Fruit fly (Drosophila melanogaster) whole organism, embryonic: Measurements from ENCODE around the gene CG11249.

ENCODE experiments used
- Asciz ChIP-seq: fragments of 200-800 bp; sonication (Bioruptor generic); optimal IDR thresholded peaks from 2 replicates; lab custom pipeline; 2017; ENCODE audit warnings: missing biosample characterization, mild to moderate bottlenecking, missing genetic modification characterization, missing genetic modification reagents
- CG10274 ChIP-seq: fragments of 200-800 bp; sonication (Bioruptor generic); optimal IDR thresholded peaks from 3 replicates; lab custom pipeline; 2017; ENCODE audit warnings: missing biosample characterization, mild to moderate bottlenecking, missing genetic modification characterization
- CG10979 ChIP-seq: fragments of 200-800 bp; sonication (Bioruptor generic); optimal IDR thresholded peaks from 2 replicates; lab custom pipeline; 2018; ENCODE audit warnings: missing biosample characterization, mild to moderate bottlenecking, missing genetic modification characterization, moderate library complexity
- CG11398 ChIP-seq: fragments of 200-800 bp; sonication (Bioruptor generic); optimal IDR thresholded peaks from 2 replicates; lab custom pipeline; 2016; ENCODE audit warnings: missing biosample characterization, missing genetic modification characterization
- CG11504 ChIP-seq: fragments of 200-800 bp; sonication (Bioruptor generic); optimal IDR thresholded peaks from 3 replicates; lab custom pipeline; 2019; ENCODE audit warnings: missing biosample characterization, mild to moderate bottlenecking, missing genetic modification characterization, moderate library complexity
- CG12071 ChIP-seq: fragments of 200-800 bp; sonication (Bioruptor generic); optimal IDR thresholded peaks from 3 replicates; lab custom pipeline; 2018; ENCODE audit warnings: missing biosample characterization, mild to moderate bottlenecking, missing genetic modification characterization
- CG12155 ChIP-seq: fragments of 200-800 bp; sonication (Bioruptor generic); optimal IDR thresholded peaks from 3 replicates; lab custom pipeline; 2016; ENCODE audit warnings: missing biosample characterization, missing genetic modification characterization
- CG16815 ChIP-seq: fragments of 200-800 bp; sonication (Bioruptor generic); optimal IDR thresholded peaks from 3 replicates; lab custom pipeline; 2017; ENCODE audit warnings: missing biosample characterization, mild to moderate bottlenecking, missing genetic modification characterization
- CG17802 ChIP-seq: fragments of 200-800 bp; sonication (Bioruptor generic); optimal IDR thresholded peaks from 2 replicates; lab custom pipeline; 2018; ENCODE audit warnings: missing biosample characterization, mild to moderate bottlenecking, missing genetic modification characterization, moderate library complexity
- CG18619 ChIP-seq: fragments of 200-800 bp; sonication (Bioruptor generic); optimal IDR thresholded peaks from 3 replicates; lab custom pipeline; 2017; ENCODE audit warnings: missing biosample characterization, mild to moderate bottlenecking, missing genetic modification characterization
- CG18764 ChIP-seq: fragments of 200-800 bp; sonication (Bioruptor generic); optimal IDR thresholded peaks from 3 replicates; lab custom pipeline; 2016; ENCODE audit warnings: missing biosample characterization, missing genetic modification characterization
- CG34224 ChIP-seq: fragments of 200-800 bp; sonication (Bioruptor generic); IDR thresholded peaks from 3 replicates; pipeline ENCODE4 v1.3.6; 2022; ENCODE audit warnings: missing biosample characterization, missing genetic modification characterization; ENCODE audit not compliant: partially characterized antibody
- CG4854 ChIP-seq: fragments of 200-800 bp; sonication (Bioruptor generic); optimal IDR thresholded peaks from 2 replicates; lab custom pipeline; 2016; ENCODE audit warnings: missing biosample characterization, missing genetic modification characterization, inconsistent platforms
- CG6175 ChIP-seq: fragments of 200-800 bp; sonication (Bioruptor generic); IDR thresholded peaks from 3 replicates; pipeline ENCODE4 v1.3.6; 2022; ENCODE audit warnings: missing biosample characterization, missing genetic modification characterization
- CG6254 ChIP-seq: fragments of 200-800 bp; sonication (Bioruptor generic); optimal IDR thresholded peaks from 3 replicates; lab custom pipeline; 2017; ENCODE audit warnings: mild to moderate bottlenecking, missing biosample characterization, missing genetic modification reagents, missing genetic modification characterization
- CG6854 ChIP-seq: fragments of 200-800 bp; sonication (Bioruptor generic); optimal IDR thresholded peaks from 3 replicates; lab custom pipeline; 2017; ENCODE audit warnings: missing biosample characterization, mild to moderate bottlenecking, missing genetic modification characterization
- CG7786 ChIP-seq: fragments of 200-800 bp; sonication (Bioruptor generic); optimal IDR thresholded peaks from 2 replicates; lab custom pipeline; 2016; ENCODE audit warnings: missing biosample characterization, missing genetic modification characterization
- CG8478 ChIP-seq: fragments of >200 bp; optimal IDR thresholded peaks from 2 replicates; lab custom pipeline; 2018
- CG8765 ChIP-seq: fragments of 200-800 bp; sonication (Bioruptor generic); IDR thresholded peaks from 2 replicates; pipeline ENCODE4 v1.3.6; 2022; ENCODE audit warnings: missing biosample characterization, missing genetic modification characterization
- Chrac-16 ChIP-seq: fragments of 200-800 bp; sonication (Bioruptor generic); optimal IDR thresholded peaks from 3 replicates; lab custom pipeline; 2016; ENCODE audit warnings: missing biosample characterization, missing genetic modification characterization
- CkIIα-i1 ChIP-seq: fragments of 200-800 bp; sonication (Bioruptor generic); IDR thresholded peaks from 2 replicates; pipeline ENCODE4 v1.3.6; 2022; ENCODE audit warnings: missing biosample characterization, missing genetic modification characterization
- Dbx ChIP-seq: fragments of 200-800 bp; sonication (Bioruptor generic); IDR thresholded peaks from 3 replicates; pipeline ENCODE4 v1.3.6; 2022; ENCODE audit warnings: missing biosample characterization, missing genetic modification characterization
- Fer3 ChIP-seq: fragments of 200-800 bp; sonication (Bioruptor generic); optimal IDR thresholded peaks from 2 replicates; lab custom pipeline; 2018; ENCODE audit warnings: missing biosample characterization, mild to moderate bottlenecking, missing genetic modification characterization, moderate library complexity
- H2.0 ChIP-seq: fragments of 200-800 bp; sonication (Bioruptor generic); IDR thresholded peaks from 2 replicates; pipeline ENCODE4 v1.3.6; 2022; ENCODE audit warnings: missing biosample characterization, missing genetic modification characterization
- Hr51 ChIP-seq, 2 experiments: fragments of 200-800 bp; sonication (Bioruptor generic); optimal IDR thresholded peaks; 2 replicates in 1 of 2; 3 replicates in 1 of 2; lab custom pipeline; 2016 to 2018; ENCODE audit warnings: missing biosample characterization in 2 of 2, missing genetic modification characterization in 2 of 2, mild to moderate bottlenecking in 1 of 2, moderate library complexity in 1 of 2
- Hsf ChIP-seq: fragments of 200-800 bp; sonication (Bioruptor generic); optimal IDR thresholded peaks from 3 replicates; lab custom pipeline; 2016; ENCODE audit warnings: missing biosample characterization, missing genetic modification characterization
- Lim3 ChIP-seq: fragments of 200-800 bp; sonication (Bioruptor generic); IDR thresholded peaks from 2 replicates; pipeline ENCODE4 v1.3.6; 2022; ENCODE audit warnings: missing biosample characterization, missing genetic modification characterization
- MESR4 ChIP-seq: fragments of 200-800 bp; sonication (Bioruptor generic); optimal IDR thresholded peaks from 2 replicates; lab custom pipeline; 2018; ENCODE audit warnings: missing biosample characterization, mild to moderate bottlenecking, missing genetic modification characterization, moderate library complexity
- NK7.1 ChIP-seq: fragments of 200-800 bp; sonication (Bioruptor generic); optimal IDR thresholded peaks from 3 replicates; lab custom pipeline; 2016; ENCODE audit warnings: missing biosample characterization, missing genetic modification characterization
- Nf-YB ChIP-seq: fragments of 200-800 bp; sonication (Bioruptor generic); optimal IDR thresholded peaks from 3 replicates; lab custom pipeline; 2019; ENCODE audit warnings: missing biosample characterization, mild to moderate bottlenecking, missing genetic modification characterization, moderate library complexity
- Sox100B ChIP-seq: fragments of 200-800 bp; sonication (Bioruptor generic); optimal IDR thresholded peaks from 3 replicates; lab custom pipeline; 2018; ENCODE audit warnings: missing biosample characterization, mild to moderate bottlenecking, missing genetic modification characterization
- ap ChIP-seq: fragments of 200-800 bp; sonication (Bioruptor generic); IDR thresholded peaks from 2 replicates; pipeline ENCODE4 v1.3.6; 2022; ENCODE audit warnings: missing biosample characterization, missing genetic modification characterization
- cas ChIP-seq: fragments of 200-800 bp; sonication (Bioruptor generic); IDR thresholded peaks from 2 replicates; pipeline ENCODE4 v1.3.6; 2022; ENCODE audit warnings: missing biosample characterization, missing genetic modification characterization
- corto ChIP-seq: fragments of 200-800 bp; sonication (Bioruptor generic); optimal IDR thresholded peaks from 2 replicates; lab custom pipeline; 2016; ENCODE audit warnings: missing biosample characterization, mild to moderate bottlenecking, missing genetic modification characterization, moderate library complexity
- dan ChIP-seq: fragments of 200-800 bp; sonication (Bioruptor generic); IDR thresholded peaks from 2 replicates; pipeline ENCODE4 v1.3.6; 2022; ENCODE audit warnings: missing biosample characterization, missing genetic modification characterization
- dimm ChIP-seq: fragments of 200-800 bp; sonication (Bioruptor generic); IDR thresholded peaks from 2 replicates; pipeline ENCODE4 v1.3.6; 2022; ENCODE audit warnings: missing biosample characterization, missing genetic modification characterization
- dmrt99B ChIP-seq: fragments of 200-800 bp; sonication (Bioruptor generic); optimal IDR thresholded peaks from 2 replicates; lab custom pipeline; 2018; ENCODE audit warnings: missing biosample characterization, mild to moderate bottlenecking, missing genetic modification characterization, moderate library complexity
- ewg ChIP-seq: fragments of 200-800 bp; sonication (Bioruptor generic); optimal IDR thresholded peaks from 3 replicates; lab custom pipeline; 2017; ENCODE audit warnings: mild to moderate bottlenecking, missing biosample characterization, missing genetic modification reagents, missing genetic modification characterization
- exex ChIP-seq: fragments of 200-800 bp; sonication (Bioruptor generic); optimal IDR thresholded peaks from 4 replicates; lab custom pipeline; 2018; ENCODE audit warnings: missing biosample characterization, mild to moderate bottlenecking, missing genetic modification characterization, moderate library complexity
- eyg ChIP-seq: fragments of 200-800 bp; sonication (Bioruptor generic); optimal IDR thresholded peaks from 3 replicates; lab custom pipeline; 2016; ENCODE audit warnings: missing biosample characterization, missing genetic modification characterization
- kay ChIP-seq: fragments of 200-800 bp; sonication (Bioruptor generic); optimal IDR thresholded peaks from 2 replicates; lab custom pipeline; 2016; ENCODE audit warnings: missing biosample characterization, missing genetic modification characterization
- odd ChIP-seq: fragments of 200-800 bp; sonication (Bioruptor generic); optimal IDR thresholded peaks from 2 replicates; lab custom pipeline; 2017; ENCODE audit warnings: missing biosample characterization, mild to moderate bottlenecking, missing genetic modification characterization
- onecut ChIP-seq: fragments of 200-800 bp; sonication (Bioruptor generic); IDR thresholded peaks from 2 replicates; pipeline ENCODE4 v1.3.6; 2022; ENCODE audit warnings: missing biosample characterization, missing genetic modification characterization
- pb ChIP-seq: fragments of 200-800 bp; sonication (Bioruptor generic); optimal IDR thresholded peaks from 3 replicates; lab custom pipeline; 2016; ENCODE audit warnings: missing biosample characterization, missing genetic modification characterization
- pita ChIP-seq: fragments of 200-800 bp; sonication (Bioruptor generic); optimal IDR thresholded peaks from 2 replicates; lab custom pipeline; 2017; ENCODE audit warnings: missing biosample characterization, mild to moderate bottlenecking, missing genetic modification characterization
- pnt ChIP-seq: fragments of 200-800 bp; sonication (Bioruptor generic); optimal IDR thresholded peaks from 3 replicates; lab custom pipeline; 2016; ENCODE audit warnings: missing biosample characterization, missing genetic modification characterization
- seq ChIP-seq: fragments of 200-800 bp; sonication (Bioruptor generic); IDR thresholded peaks from 2 replicates; pipeline ENCODE4 v1.3.6; 2022; ENCODE audit warnings: missing biosample characterization, missing genetic modification characterization
- sqz ChIP-seq: fragments of 200-800 bp; sonication (Bioruptor generic); optimal IDR thresholded peaks from 3 replicates; lab custom pipeline; 2018; ENCODE audit warnings: missing biosample characterization, mild to moderate bottlenecking, missing genetic modification characterization
- tna ChIP-seq: fragments of 200-800 bp; sonication (Bioruptor generic); IDR thresholded peaks from 2 replicates; pipeline ENCODE4 v1.3.6; 2022; ENCODE audit warnings: missing biosample characterization, missing genetic modification characterization; ENCODE audit not compliant: partially characterized antibody
- twi ChIP-seq: fragments of 200-800 bp; optimal IDR thresholded peaks from 2 replicates; lab custom pipeline; 2019; ENCODE audit warnings: missing biosample characterization, mild to moderate bottlenecking, missing genetic modification characterization, moderate library complexity
- wdn ChIP-seq: fragments of 200-800 bp; sonication (Bioruptor generic); IDR thresholded peaks from 2 replicates; pipeline ENCODE4 v1.3.6; 2022; ENCODE audit warnings: missing biosample characterization, missing genetic modification characterization

The CG11249 gene

DNA sequence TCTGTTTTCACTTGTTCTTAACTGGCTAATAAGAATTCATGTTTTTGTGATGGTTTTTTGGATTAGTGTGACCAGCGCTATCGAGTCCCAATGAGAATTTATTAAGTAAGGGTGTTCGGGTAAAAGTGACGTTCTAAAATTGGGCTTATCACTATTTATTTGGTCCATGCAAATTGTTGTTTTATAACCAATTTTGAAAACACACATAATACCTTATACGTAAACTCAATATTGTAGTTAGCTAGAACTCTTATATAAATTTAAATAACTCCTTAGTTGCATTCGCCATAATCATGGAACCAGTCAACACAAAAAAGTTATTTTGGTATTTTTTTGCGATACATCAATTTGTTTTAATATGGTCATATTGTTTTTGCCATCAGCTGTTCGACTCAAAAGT, 7.7 kb downstream of the CG11249 start, which contains the start of the genes Als2 and CG11248 (continued):
- no peak for TF ChIP-seq odd
- TF ChIP-seq CG18764 = peak; percentile 50
- no peak for TF ChIP-seq CG4854 (GFP tag; lab: Kevin White, UChicago)
- TF ChIP-seq CG10274 (GFP tag; lab: Kevin White, UChicago) = no peak
- no peak for TF ChIP-seq dan (GFP tag; lab: Robert Waterston, UW)
- TF ChIP-seq CG10979 (tag; lab: Kevin White, UChicago) = peak; percentile 69
- TF ChIP-seq Nf-YB (GFP tag; lab: Kevin White, UChicago) = peak; percentile 29
- TF ChIP-seq exex (tag; lab: Kevin White, UChicago) = no peak
- TF ChIP-seq Fer3 (tag; lab: Kevin White, UChicago) = no peak
- TF ChIP-seq CG8478 (lab: Kevin White, UChicago) = no peak
- peak; percentile 49 for TF ChIP-seq kay (GFP tag; lab: Kevin White, UChicago)
- no peak for TF ChIP-seq onecut (GFP tag; lab: Robert Waterston, UW)
- TF ChIP-seq pb (GFP tag; lab: Kevin White, UChicago) = no peak
- TF ChIP-seq Asciz (GFP tag; lab: Kevin White, UChicago) = no peak
- peak; percentile 70 for TF ChIP-seq Dbx
- no peak for TF ChIP-seq CG6854 (GFP tag; lab: Kevin White, UChicago)
- TF ChIP-seq ap (GFP tag; lab: Robert Waterston, UW) = no peak; the same call in 1 of the 2 replicates
- peak; percentile 29 for TF ChIP-seq CG11398 (GFP tag; lab: Kevin White, UChicago)
- peak; percentile 56; the same call in 1 of the 2 replicates for TF ChIP-seq H2.0 (GFP tag; lab: Robert Waterston, UW)
- TF ChIP-seq eyg = peak; percentile 43
- no peak for TF ChIP-seq Lim3 (GFP tag; lab: Robert Waterston, UW)
- TF ChIP-seq Sox100B (GFP tag; lab: Kevin White, UChicago) = no peak
- TF ChIP-seq sqz = no peak
- TF ChIP-seq cas (GFP tag; lab: Robert Waterston, UW) = no peak
- TF ChIP-seq CG6254 (GFP tag; lab: Kevin White, UChicago) = no peak
- TF ChIP-seq CG16815 (GFP tag; lab: Kevin White, UChicago) = peak; percentile 57
- TF ChIP-seq tna = no peak
- TF ChIP-seq CG17802 (tag; lab: Kevin White, UChicago) = peak; percentile 50
- TF ChIP-seq pnt (GFP tag; lab: Kevin White, UChicago) = peak; percentile 75
- no peak for TF ChIP-seq CG34224 (GFP tag; lab: Robert Waterston, UW)
- TF ChIP-seq Hr51 (GFP tag; optimal IDR thresholded peaks at IDR 0.05; lab: Kevin White, UChicago) = peak in 1 of 2 experiments; percentile 64
- no peak for TF ChIP-seq corto (GFP tag; lab: Kevin White, UChicago)
- TF ChIP-seq CkIIα-i1 (GFP tag; lab: Robert Waterston, UW) = no peak
- TF ChIP-seq Hsf (GFP tag; lab: Kevin White, UChicago) = peak; percentile 85
- TF ChIP-seq twi = peak; percentile 72
- no peak for TF ChIP-seq CG12155 (GFP tag; lab: Kevin White, UChicago)
- peak; percentile 66 for TF ChIP-seq CG7786
- no peak for TF ChIP-seq dmrt99B (tag; lab: Kevin White, UChicago)
- no peak for TF ChIP-seq CG11504
- peak; percentile 70 for TF ChIP-seq Chrac-16
- no peak for TF ChIP-seq dimm (GFP tag; lab: Robert Waterston, UW)
- no peak for TF ChIP-seq CG6175
- no peak for TF ChIP-seq MESR4 (GFP tag; lab: Kevin White, UChicago)
- peak; percentile 52 for TF ChIP-seq ewg (GFP tag; lab: Kevin White, UChicago)
- TF ChIP-seq CG18619 = peak; percentile 47
- no peak for TF ChIP-seq pita (GFP tag; lab: Kevin White, UChicago)
- TF ChIP-seq CG8765 = peak; percentile 38; the same call in 1 of the 2 replicates
- TF ChIP-seq seq = 0 out of 2 replicates have a peak, but pooled peaks have one; percentile 23
- TF ChIP-seq NK7.1 = peak; percentile 20
- TF ChIP-seq CG12071 (GFP tag; lab: Kevin White, UChicago) = no peak
- TF ChIP-seq wdn (GFP tag; lab: Robert Waterston, UW) = peak; percentile 33; the same call in 1 of the 2 replicates
